Worm (Caenorhabditis elegans) whole organism, L3 larva: ENCODE measurements around the gene Y116A8C.24.

ENCODE experiments used
- daf-12 ChIP-seq: fragments of 150-350 bp; optimal IDR thresholded peaks from 2 replicates; lab custom pipeline; 2014; ENCODE audit warnings: missing biosample characterization, missing genetic modification reagents, missing genetic modification characterization
- lin-15B ChIP-seq: fragments of 150-350 bp; optimal IDR thresholded peaks from 2 replicates; lab custom pipeline; 2014; ENCODE audit warnings: missing biosample characterization, missing genetic modification characterization
- nhr-11 ChIP-seq: fragments of 150-350 bp; optimal IDR thresholded peaks from 2 replicates; lab custom pipeline; 2014; ENCODE audit warnings: missing biosample characterization, missing genetic modification characterization
- nhr-23 ChIP-seq: fragments of 150-350 bp; optimal IDR thresholded peaks from 2 replicates; lab custom pipeline; 2014; ENCODE audit warnings: missing biosample characterization, missing genetic modification reagents, missing genetic modification characterization
- nhr-25 ChIP-seq: sonication (generic microtip); optimal IDR thresholded peaks from 2 replicates; lab custom pipeline; 2017; ENCODE audit warnings: missing biosample characterization, missing genetic modification characterization
- tbx-2 ChIP-seq: sonication (generic microtip); optimal IDR thresholded peaks from 2 replicates; lab custom pipeline; 2016; ENCODE audit warnings: mild to moderate bottlenecking, missing genetic modification characterization, missing compliant biosample characterization
- unc-62 ChIP-seq: fragments of 150-350 bp; sonication (generic microtip); optimal IDR thresholded peaks from 4 replicates; lab custom pipeline; 2014; ENCODE audit warnings: missing biosample characterization, missing genetic modification reagents, missing genetic modification characterization

DNA sequence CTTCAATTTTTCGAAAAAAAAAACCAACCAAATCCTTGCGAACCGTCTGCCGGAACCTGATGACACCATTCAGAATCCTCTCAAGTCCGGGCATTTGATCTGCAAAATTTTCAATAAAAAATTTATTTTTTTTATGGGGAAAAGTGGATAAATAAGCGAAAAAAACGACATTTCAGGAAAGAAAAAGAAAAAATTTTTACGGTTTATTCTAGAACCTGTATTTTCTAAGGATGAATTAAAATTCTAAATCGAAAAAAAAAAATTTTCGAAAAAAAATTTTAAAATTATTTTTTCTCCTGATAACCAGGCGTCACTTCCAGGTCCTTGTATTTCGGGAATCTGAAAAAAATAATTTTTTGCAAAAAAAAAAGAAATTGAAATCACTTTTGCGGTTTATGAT lies 29.5 kb upstream of the Y116A8C.24 start, which contains the start of gene bca-2:
- TF ChIP-seq nhr-11 (tag; lab: Kevin White, UChicago) (no peak), nhr-23 (tag; lab: Kevin White, UChicago) (no peak), daf-12 (tag; lab: Kevin White, UChicago) (no peak), lin-15B (tag; lab: Kevin White, UChicago) (no peak), unc-62 (GFP tag; lab: Kevin White, UChicago) (no peak), tbx-2 (no peak), nhr-25 (tag; lab: Kevin White, UChicago) (no peak)
